Worm (Caenorhabditis elegans) whole organism, late embryonic: ENCODE data around the gene F55B11.7.
A peak's percentile ranks its signal among the peaks of the same experiment; 100 is the strongest.

ENCODE experiments used
- K02D7.2 ChIP-seq: sonication (generic microtip); optimal IDR thresholded peaks from 2 replicates; lab custom pipeline; 2017; ENCODE audit warnings: mild to moderate bottlenecking, missing genetic modification characterization, missing compliant biosample characterization
- K09A11.1 ChIP-seq: sonication (generic microtip); optimal IDR thresholded peaks from 2 replicates; lab custom pipeline; 2017; ENCODE audit warnings: antibody characterized with exemption, mild to moderate bottlenecking, missing genetic modification characterization, missing compliant biosample characterization; ENCODE audit not compliant: insufficient read depth
- ceh-19 ChIP-seq: fragments of 200-800 bp; sonication (Bioruptor generic); optimal IDR thresholded peaks from 2 replicates; lab custom pipeline; 2018; ENCODE audit warnings: mild to moderate bottlenecking, missing genetic modification characterization, missing compliant biosample characterization
- ceh-34 ChIP-seq: sonication (generic microtip); optimal IDR thresholded peaks from 2 replicates; lab custom pipeline; 2016; ENCODE audit warnings: mild to moderate bottlenecking, missing genetic modification characterization, missing compliant biosample characterization
- ceh-48 ChIP-seq: sonication (generic microtip); optimal IDR thresholded peaks from 2 replicates; lab custom pipeline; 2016; ENCODE audit warnings: missing genetic modification characterization, inconsistent platforms, missing compliant biosample characterization
- ceh-6 ChIP-seq: fragments of 200-800 bp; sonication (Bioruptor generic); optimal IDR thresholded peaks from 2 replicates; lab custom pipeline; 2018; ENCODE audit warnings: mild to moderate bottlenecking, missing genetic modification characterization, missing compliant biosample characterization
- ceh-9 ChIP-seq: sonication (generic microtip); optimal IDR thresholded peaks from 2 replicates; lab custom pipeline; 2016; ENCODE audit warnings: mild to moderate bottlenecking, missing genetic modification characterization, inconsistent platforms, missing compliant biosample characterization
- che-1 ChIP-seq: sonication (generic microtip); optimal IDR thresholded peaks from 2 replicates; lab custom pipeline; 2016; ENCODE audit warnings: mild to moderate bottlenecking, missing genetic modification characterization, missing compliant biosample characterization
- dmd-4 ChIP-seq: sonication (generic microtip); optimal IDR thresholded peaks from 2 replicates; lab custom pipeline; 2016; ENCODE audit warnings: borderline replicate concordance, missing genetic modification characterization, missing compliant biosample characterization
- dve-1 ChIP-seq: sonication (generic microtip); optimal IDR thresholded peaks from 2 replicates; lab custom pipeline; 2017; ENCODE audit warnings: antibody characterized with exemption, mild to moderate bottlenecking, missing genetic modification characterization, missing compliant biosample characterization
- elt-2 ChIP-seq: sonication (generic microtip); optimal IDR thresholded peaks from 2 replicates; lab custom pipeline; 2016; ENCODE audit warnings: missing genetic modification reagents, missing genetic modification characterization, missing compliant biosample characterization
- elt-4 ChIP-seq: sonication (generic microtip); optimal IDR thresholded peaks from 2 replicates; lab custom pipeline; 2016; ENCODE audit warnings: missing genetic modification characterization, missing compliant biosample characterization
- fkh-10 ChIP-seq: fragments of 150-350 bp; optimal IDR thresholded peaks from 2 replicates; lab custom pipeline; 2014; ENCODE audit warnings: missing biosample characterization, missing genetic modification reagents, missing genetic modification characterization
- fkh-6 ChIP-seq: sonication (generic microtip); optimal IDR thresholded peaks from 2 replicates; lab custom pipeline; 2016; ENCODE audit warnings: missing genetic modification characterization, missing compliant biosample characterization
- hlh-13 ChIP-seq: fragments of 200-800 bp; sonication (Bioruptor generic); optimal IDR thresholded peaks from 2 replicates; lab custom pipeline; 2018; ENCODE audit warnings: mild to moderate bottlenecking, missing genetic modification characterization, missing compliant biosample characterization
- hlh-15 ChIP-seq: sonication (generic microtip); optimal IDR thresholded peaks from 2 replicates; lab custom pipeline; 2016; ENCODE audit warnings: missing genetic modification characterization, missing compliant biosample characterization
- hlh-30 ChIP-seq: sonication (generic microtip); optimal IDR thresholded peaks from 2 replicates; lab custom pipeline; 2017; ENCODE audit warnings: antibody characterized with exemption, missing genetic modification characterization, missing compliant biosample characterization; ENCODE audit not compliant: insufficient read depth
- hlh-6 ChIP-seq: sonication (generic microtip); optimal IDR thresholded peaks from 2 replicates; lab custom pipeline; 2016; ENCODE audit warnings: missing genotype, missing genetic modification characterization, missing compliant biosample characterization
- lim-6 ChIP-seq: sonication (generic microtip); optimal IDR thresholded peaks from 2 replicates; lab custom pipeline; 2016; ENCODE audit warnings: missing genetic modification characterization, missing compliant biosample characterization
- nfya-1 ChIP-seq: sonication (generic microtip); optimal IDR thresholded peaks from 2 replicates; lab custom pipeline; 2017; ENCODE audit warnings: missing genetic modification characterization, mild to moderate bottlenecking, missing compliant biosample characterization, antibody characterized with exemption, moderate library complexity
- pag-3 ChIP-seq: sonication (generic microtip); optimal IDR thresholded peaks from 2 replicates; lab custom pipeline; 2016; ENCODE audit warnings: missing compliant biosample characterization, missing genetic modification characterization, borderline replicate concordance
- pax-1 ChIP-seq: fragments of 150-350 bp; optimal IDR thresholded peaks from 2 replicates; lab custom pipeline; 2014; ENCODE audit warnings: missing biosample characterization, missing genetic modification characterization
- pqm-1 ChIP-seq: sonication (generic microtip); optimal IDR thresholded peaks from 2 replicates; lab custom pipeline; 2016; ENCODE audit warnings: missing genetic modification characterization, missing compliant biosample characterization
- ref-2 ChIP-seq: sonication (generic microtip); optimal IDR thresholded peaks from 2 replicates; lab custom pipeline; 2016; ENCODE audit warnings: missing genetic modification characterization, missing compliant biosample characterization
- rnt-1 ChIP-seq: sonication (generic microtip); optimal IDR thresholded peaks from 2 replicates; lab custom pipeline; 2016; ENCODE audit warnings: missing genetic modification characterization, missing compliant biosample characterization
- sox-2 ChIP-seq: fragments of 200-800 bp; sonication (Bioruptor generic); IDR thresholded peaks from 2 replicates; pipeline ENCODE4 v1.3.6; 2022; ENCODE audit warnings: missing genetic modification reagents, missing genetic modification characterization, missing compliant biosample characterization
- syd-9 ChIP-seq: sonication (generic microtip); optimal IDR thresholded peaks from 2 replicates; lab custom pipeline; 2016; ENCODE audit warnings: mild to moderate bottlenecking, missing genetic modification characterization, moderate library complexity, missing compliant biosample characterization
- tbx-2 ChIP-seq: sonication (generic microtip); optimal IDR thresholded peaks from 2 replicates; lab custom pipeline; 2016; ENCODE audit warnings: missing genetic modification characterization, missing compliant biosample characterization
- ttx-3 ChIP-seq: sonication (generic microtip); optimal IDR thresholded peaks from 2 replicates; lab custom pipeline; 2016; ENCODE audit warnings: missing genetic modification reagents, missing genetic modification characterization, missing compliant biosample characterization
- unc-3 ChIP-seq, 2 experiments: fragments of 200-800 bp in 1 of 2; sonication (Bioruptor generic) in 1 of 2; sonication (generic microtip) in 1 of 2; conservative IDR thresholded peaks in 1 of 2; optimal IDR thresholded peaks in 1 of 2; 2 replicates each; pipeline versions ENCODE4 v1.3.6 to Lab custom; 2016 to 2022; ENCODE audit warnings: missing compliant biosample characterization in 2 of 2, missing genetic modification characterization in 2 of 2, missing genetic modification reagents in 1 of 2
- unc-42 ChIP-seq: sonication (generic microtip); optimal IDR thresholded peaks from 2 replicates; lab custom pipeline; 2016; ENCODE audit warnings: missing genotype, missing genetic modification characterization, missing compliant biosample characterization
- unc-86 ChIP-seq: sonication (generic microtip); optimal IDR thresholded peaks from 2 replicates; lab custom pipeline; 2016; ENCODE audit warnings: missing genetic modification characterization, missing compliant biosample characterization
- zip-5 ChIP-seq: sonication (generic microtip); optimal IDR thresholded peaks from 2 replicates; lab custom pipeline; 2016; ENCODE audit warnings: missing genetic modification characterization, missing compliant biosample characterization
- ztf-16 ChIP-seq: sonication (generic microtip); optimal IDR thresholded peaks from 2 replicates; lab custom pipeline; 2017; ENCODE audit warnings: missing genetic modification characterization, missing compliant biosample characterization

Gene F55B11.7

DNA sequence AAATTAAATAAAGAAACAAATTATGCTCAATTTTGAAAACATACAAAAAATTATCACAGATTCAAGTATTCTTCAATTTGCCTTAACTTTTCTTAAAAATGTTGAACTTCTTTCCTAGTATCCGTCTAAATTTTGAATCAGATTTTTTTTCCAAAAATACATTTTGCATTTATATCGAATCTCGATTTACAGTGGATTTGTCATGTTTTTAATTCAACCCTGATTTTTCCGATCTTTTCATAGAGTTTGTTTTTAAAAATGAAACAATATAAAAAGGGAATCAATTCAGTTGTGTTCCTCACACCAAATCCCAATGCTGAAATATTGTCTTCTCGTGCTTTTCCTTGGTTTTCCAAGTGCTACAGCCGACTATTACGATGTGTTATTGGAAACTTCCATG, 2.6 kb upstream of the F55B11.7 start, which contains the start of gene F55B11.3:
F55B11.3 (plus strand) TSS at position 301 of the 400 bp plus-strand sequence.
- no peak for TF ChIP-seq hlh-6 (tag; lab: Kevin White, UChicago)
- TF ChIP-seq ttx-3 = no peak
- no peak for TF ChIP-seq ref-2 (tag; lab: Kevin White, UChicago)
- TF ChIP-seq hlh-30 (tag; lab: Kevin White, UChicago) = no peak
- TF ChIP-seq nfya-1 = no peak
- TF ChIP-seq hlh-15 (tag; lab: Kevin White, UChicago) = no peak
- TF ChIP-seq elt-4 (tag; lab: Kevin White, UChicago) = no peak
- no peak for TF ChIP-seq K09A11.1
- no peak for TF ChIP-seq zip-5 (tag; lab: Kevin White, UChicago)
- no peak for TF ChIP-seq syd-9
- no peak for TF ChIP-seq ceh-6
- no peak for TF ChIP-seq hlh-13
- no peak for TF ChIP-seq K02D7.2
- no peak for TF ChIP-seq ceh-48 (tag; lab: Kevin White, UChicago)

DNA sequence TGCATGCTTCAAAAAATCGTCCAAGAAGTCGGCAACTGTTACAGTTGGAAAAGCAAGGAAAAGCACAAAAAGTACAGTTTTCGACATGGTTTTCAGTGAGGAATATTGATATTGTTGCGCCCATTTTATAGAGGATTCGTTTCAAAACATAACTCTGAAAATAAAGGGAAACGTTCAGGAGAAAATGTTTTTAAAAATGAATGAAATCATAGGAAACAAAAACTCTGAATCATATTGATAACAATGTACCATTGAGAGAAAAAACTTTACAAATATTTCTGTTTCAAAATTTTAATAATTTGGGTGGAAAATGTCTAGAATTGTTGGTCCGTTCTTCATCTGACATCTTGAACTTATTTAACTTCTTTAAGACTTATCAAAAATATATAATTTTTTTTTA, 1.4 kb upstream of the F55B11.7 start, which contains the start of gene F55B11.2:
F55B11.2 (minus strand) TSS at position 101 of the 400 bp plus-strand sequence.
- TF ChIP-seq ztf-16 (tag; lab: Kevin White, UChicago) (no peak), unc-3 (GFP tag; conservative IDR thresholded peaks at IDR 0.05; lab: Robert Waterston, UW) (no peak), unc-3 (tag; optimal IDR thresholded peaks at IDR 0.05; lab: Kevin White, UChicago) (no peak), lim-6 (tag; lab: Kevin White, UChicago) (no peak), ceh-19 (GFP tag; lab: Kevin White, UChicago) (no peak), che-1 (tag; lab: Kevin White, UChicago) (no peak), unc-42 (tag; lab: Kevin White, UChicago) (no peak), fkh-6 (tag; lab: Kevin White, UChicago) (no peak), K02D7.2 (no peak), dmd-4 (tag; lab: Kevin White, UChicago) (no peak), sox-2 (GFP tag; lab: Robert Waterston, UW) (no peak), ceh-34 (tag; lab: Kevin White, UChicago) (no peak), pqm-1 (no peak)

DNA sequence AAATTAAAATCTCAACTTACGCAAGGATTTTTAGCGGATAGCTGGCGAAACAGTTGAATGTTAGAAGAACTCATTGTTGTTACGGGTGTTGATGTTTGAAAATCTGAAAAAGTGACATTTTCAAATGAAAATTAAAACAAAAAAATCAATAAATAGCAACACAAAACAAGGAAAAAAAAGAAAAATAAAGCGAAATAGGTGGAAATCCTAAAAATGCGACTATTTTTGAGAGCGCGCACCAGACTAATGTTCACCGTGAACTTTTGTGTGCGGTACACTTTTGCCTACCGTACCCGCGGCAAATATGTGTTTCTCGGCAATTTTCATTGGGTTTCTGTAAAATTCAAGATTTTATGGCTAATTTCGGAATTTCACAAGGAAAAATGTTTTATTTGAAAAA, 4.7 kb downstream of the F55B11.7 start, which contains the start of gene F55B11.6:
F55B11.6 (minus strand) TSS at position 101 of the 400 bp plus-strand sequence.
- TF ChIP-seq unc-3 (GFP tag; conservative IDR thresholded peaks at IDR 0.05; lab: Robert Waterston, UW) (no peak), unc-3 (tag; optimal IDR thresholded peaks at IDR 0.05; lab: Kevin White, UChicago) (no peak), dve-1 (no peak), hlh-13 (no peak), tbx-2 (tag; lab: Kevin White, UChicago) (no peak), ceh-9 (tag; lab: Kevin White, UChicago) (no peak), ceh-19 (GFP tag; lab: Kevin White, UChicago) (no peak), fkh-10 (no peak), pag-3 (tag; lab: Kevin White, UChicago) (no peak), ceh-34 (tag; lab: Kevin White, UChicago) (no peak), nfya-1 (no peak), unc-86 (tag; lab: Kevin White, UChicago) (no peak), rnt-1 (tag; lab: Kevin White, UChicago) (no peak)
- TF ChIP-seq, all 69 proteins: peak for 0

DNA sequence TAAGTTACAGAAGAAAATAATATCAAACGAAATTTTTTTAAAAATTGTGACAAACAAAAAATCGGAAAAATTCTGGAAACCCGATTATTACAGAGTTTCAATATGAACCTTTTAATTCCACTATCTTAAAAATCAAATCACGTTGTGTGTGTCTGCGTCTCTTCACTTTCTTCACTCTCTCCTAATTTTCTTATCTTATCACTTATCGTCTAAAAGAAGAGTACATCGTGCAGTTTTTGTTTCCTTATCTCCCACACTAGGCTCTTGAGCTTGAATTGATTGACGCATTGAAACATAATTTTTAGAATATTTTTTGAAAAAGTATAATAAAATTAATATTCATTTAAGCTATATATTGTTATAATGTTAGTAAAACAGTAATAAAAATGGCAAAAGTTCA, 7.6 kb downstream of the F55B11.7 start:
- peak; percentile 25 for TF ChIP-seq pqm-1
- TF ChIP-seq pax-1 (tag; lab: Kevin White, UChicago) = no peak
- TF ChIP-seq elt-2 (tag; lab: Kevin White, UChicago) = peak; percentile 98
- TF ChIP-seq nfya-1 = no peak

DNA sequence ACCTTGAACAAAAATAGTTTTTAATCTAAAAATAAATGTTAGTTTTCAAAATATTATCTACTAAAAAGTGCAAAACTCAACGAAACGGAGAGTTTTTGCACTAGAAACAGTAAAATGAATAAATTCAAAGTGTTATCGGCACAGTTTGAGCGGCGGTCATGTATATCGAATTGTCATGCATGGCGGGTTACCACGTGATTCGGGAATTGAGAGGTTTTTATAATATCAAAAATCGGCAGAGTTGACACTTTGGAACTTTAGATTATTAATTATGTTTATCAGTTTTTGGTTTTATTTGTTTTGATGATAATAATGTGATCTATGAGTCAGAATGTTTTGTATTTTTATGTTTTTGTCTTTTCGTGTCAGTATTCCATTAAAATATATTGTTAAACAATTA, 8.5 kb downstream of the F55B11.7 start:
- peak; percentile 16 for TF ChIP-seq elt-2 (tag; lab: Kevin White, UChicago)
- no peak for TF ChIP-seq nfya-1
- TF ChIP-seq, all 69 proteins: peak for 1
